Fruit fly (Drosophila melanogaster) whole organism, prepupa: Measurements from ENCODE around the gene bero.

Experiments used
- Blimp-1 ChIP-seq: fragments of 200-800 bp; sonication (Bioruptor generic); optimal IDR thresholded peaks from 3 replicates; lab custom pipeline; 2017; ENCODE audit warnings: missing biosample characterization, missing genetic modification characterization, mild to moderate bottlenecking, moderate library complexity, missing genetic modification reagents
- CG10631 ChIP-seq: fragments of 200-800 bp; sonication (Bioruptor generic); optimal IDR thresholded peaks from 2 replicates; lab custom pipeline; 2016; ENCODE audit warnings: missing biosample characterization, missing genetic modification characterization
- CG10669 ChIP-seq: fragments of 200-800 bp; sonication (Bioruptor generic); optimal IDR thresholded peaks from 3 replicates; lab custom pipeline; 2018; ENCODE audit warnings: missing biosample characterization, mild to moderate bottlenecking, missing genetic modification characterization, moderate library complexity
- CG11294 ChIP-seq: fragments of 200-800 bp; sonication (Bioruptor generic); IDR thresholded peaks from 2 replicates; pipeline ENCODE4 v1.3.6; 2022; ENCODE audit warnings: missing biosample characterization, missing genetic modification characterization
- CG15336 ChIP-seq: fragments of 200-800 bp; sonication (Bioruptor generic); IDR thresholded peaks from 2 replicates; pipeline ENCODE4 v1.3.6; 2022; ENCODE audit warnings: missing biosample characterization, missing genetic modification characterization
- CG1621 ChIP-seq: fragments of 200-800 bp; sonication (Bioruptor generic); optimal IDR thresholded peaks from 3 replicates; lab custom pipeline; 2018; ENCODE audit warnings: missing biosample characterization, mild to moderate bottlenecking, missing genetic modification characterization
- CG16779 ChIP-seq: fragments of 200-800 bp; sonication (Bioruptor generic); optimal IDR thresholded peaks from 3 replicates; lab custom pipeline; 2017; ENCODE audit warnings: missing biosample characterization, mild to moderate bottlenecking, missing genetic modification characterization
- CG3032 ChIP-seq: fragments of 200-800 bp; optimal IDR thresholded peaks from 2 replicates; lab custom pipeline; 2019; ENCODE audit warnings: missing biosample characterization, mild to moderate bottlenecking, missing genetic modification characterization, moderate library complexity
- CG34406 ChIP-seq: fragments of 200-800 bp; sonication (Bioruptor generic); optimal IDR thresholded peaks from 3 replicates; lab custom pipeline; 2016; ENCODE audit warnings: missing biosample characterization, missing genetic modification characterization
- CG3919 ChIP-seq: fragments of 200-800 bp; sonication (Bioruptor generic); optimal IDR thresholded peaks from 3 replicates; lab custom pipeline; 2016; ENCODE audit warnings: missing biosample characterization, missing genetic modification characterization
- CG6163 ChIP-seq: fragments of 200-800 bp; sonication (Bioruptor generic); IDR thresholded peaks from 3 replicates; pipeline ENCODE4 v1.3.6; 2022; ENCODE audit warnings: missing biosample characterization, missing genetic modification characterization
- CG6276 ChIP-seq: fragments of 200-800 bp; sonication (Bioruptor generic); optimal IDR thresholded peaks from 2 replicates; lab custom pipeline; 2017; ENCODE audit warnings: missing biosample characterization, mild to moderate bottlenecking, missing genetic modification characterization
- CG6792 ChIP-seq: fragments of 200-800 bp; sonication (Bioruptor generic); optimal IDR thresholded peaks from 3 replicates; lab custom pipeline; 2016; ENCODE audit warnings: missing biosample characterization, missing genetic modification characterization
- CG6854 ChIP-seq: fragments of 200-800 bp; sonication (Bioruptor generic); optimal IDR thresholded peaks from 2 replicates; lab custom pipeline; 2017; ENCODE audit warnings: missing biosample characterization, mild to moderate bottlenecking, missing genetic modification characterization
- CG7368 ChIP-seq: fragments of 200-800 bp; sonication (Bioruptor generic); optimal IDR thresholded peaks from 3 replicates; lab custom pipeline; 2016; ENCODE audit warnings: missing biosample characterization, missing genetic modification characterization
- CG8632 ChIP-seq: fragments of 200-800 bp; sonication (Bioruptor generic); optimal IDR thresholded peaks from 3 replicates; lab custom pipeline; 2016; ENCODE audit warnings: missing biosample characterization, missing genetic modification characterization
- CG9139 ChIP-seq: fragments of 200-800 bp; sonication (Bioruptor generic); optimal IDR thresholded peaks from 3 replicates; lab custom pipeline; 2017; ENCODE audit warnings: missing biosample characterization, mild to moderate bottlenecking, missing genetic modification characterization
- Eip75B ChIP-seq: fragments of 200-800 bp; sonication (Bioruptor generic); optimal IDR thresholded peaks from 3 replicates; lab custom pipeline; 2016; ENCODE audit warnings: missing biosample characterization, missing genetic modification characterization
- Eip78C ChIP-seq: fragments of 200-800 bp; sonication (Bioruptor generic); peaks from one replicate; lab custom pipeline; 2016; ENCODE audit warnings: missing biosample characterization, missing genetic modification characterization
- Ets21C ChIP-seq: fragments of 200-800 bp; sonication (Bioruptor generic); optimal IDR thresholded peaks from 3 replicates; lab custom pipeline; 2016; ENCODE audit warnings: missing biosample characterization, missing genetic modification characterization
- Ets96B ChIP-seq: fragments of 200-800 bp; optimal IDR thresholded peaks from 2 replicates; lab custom pipeline; 2019; ENCODE audit warnings: missing biosample characterization, mild to moderate bottlenecking, missing genetic modification characterization, moderate library complexity
- Gug ChIP-seq: fragments of 200-800 bp; sonication (Bioruptor generic); IDR thresholded peaks from 2 replicates; pipeline ENCODE4 v1.3.6; 2022; ENCODE audit warnings: missing biosample characterization, missing genetic modification characterization
- Hr39 ChIP-seq: fragments of 200-800 bp; sonication (Bioruptor generic); optimal IDR thresholded peaks from 2 replicates; lab custom pipeline; 2016; ENCODE audit warnings: missing biosample characterization, missing genetic modification characterization
- Hr4 ChIP-seq: fragments of 200-800 bp; sonication (Bioruptor generic); optimal IDR thresholded peaks from 3 replicates; lab custom pipeline; 2016; ENCODE audit warnings: missing biosample characterization, missing genetic modification characterization
- Lpt ChIP-seq: fragments of 200-800 bp; sonication (Bioruptor generic); optimal IDR thresholded peaks from 3 replicates; lab custom pipeline; 2016; ENCODE audit warnings: missing biosample characterization, missing genetic modification characterization
- Met ChIP-seq: fragments of 200-800 bp; sonication (Bioruptor generic); optimal IDR thresholded peaks from 3 replicates; lab custom pipeline; 2016; ENCODE audit warnings: missing biosample characterization, missing genetic modification characterization
- OdsH ChIP-seq: fragments of 200-800 bp; sonication (Bioruptor generic); optimal IDR thresholded peaks from 3 replicates; lab custom pipeline; 2016; ENCODE audit warnings: missing biosample characterization, missing genetic modification characterization
- Smox ChIP-seq: fragments of 200-800 bp; sonication (Bioruptor generic); optimal IDR thresholded peaks from 3 replicates; lab custom pipeline; 2016; ENCODE audit warnings: missing biosample characterization, missing genetic modification characterization
- Sox102F ChIP-seq: fragments of 200-800 bp; sonication (Bioruptor generic); optimal IDR thresholded peaks from 2 replicates; lab custom pipeline; 2016; ENCODE audit warnings: missing biosample characterization, mild to moderate bottlenecking, missing genetic modification characterization
- Sox14 ChIP-seq: fragments of 200-800 bp; sonication (Bioruptor generic); optimal IDR thresholded peaks from 3 replicates; lab custom pipeline; 2016; ENCODE audit warnings: missing biosample characterization, missing genetic modification characterization
- achi ChIP-seq: fragments of 200-800 bp; sonication (Bioruptor generic); optimal IDR thresholded peaks from 3 replicates; lab custom pipeline; 2016; ENCODE audit warnings: missing biosample characterization, missing genetic modification characterization
- acj6 ChIP-seq: fragments of 200-800 bp; sonication (Bioruptor generic); optimal IDR thresholded peaks from 3 replicates; lab custom pipeline; 2016; ENCODE audit warnings: missing biosample characterization, missing genetic modification characterization
- cyc ChIP-seq: fragments of 200-800 bp; sonication (Bioruptor generic); optimal IDR thresholded peaks from 3 replicates; lab custom pipeline; 2016; ENCODE audit warnings: missing biosample characterization, missing genetic modification characterization
- esn ChIP-seq: fragments of 200-800 bp; sonication (Bioruptor generic); optimal IDR thresholded peaks from 2 replicates; lab custom pipeline; 2016; ENCODE audit warnings: missing biosample characterization, mild to moderate bottlenecking, missing genetic modification characterization, moderate library complexity
- fd59A ChIP-seq: fragments of 200-800 bp; sonication (Bioruptor generic); optimal IDR thresholded peaks from 2 replicates; lab custom pipeline; 2017; ENCODE audit warnings: missing biosample characterization, mild to moderate bottlenecking, missing genetic modification characterization, missing genetic modification reagents
- fd85E ChIP-seq: fragments of 200-800 bp; sonication (Bioruptor generic); optimal IDR thresholded peaks from 3 replicates; lab custom pipeline; 2016; ENCODE audit warnings: missing biosample characterization, missing genetic modification characterization
- fkh ChIP-seq: fragments of 200-800 bp; sonication (Bioruptor generic); optimal IDR thresholded peaks from 3 replicates; lab custom pipeline; 2017; ENCODE audit warnings: missing biosample characterization, mild to moderate bottlenecking, missing genetic modification characterization, moderate library complexity
- pdm3 ChIP-seq: fragments of 200-800 bp; sonication (Bioruptor generic); optimal IDR thresholded peaks from 3 replicates; lab custom pipeline; 2016; ENCODE audit warnings: missing biosample characterization, missing genetic modification characterization
- salr ChIP-seq, 2 experiments: fragments of 200-800 bp; sonication (Bioruptor generic); optimal IDR thresholded peaks; 3 replicates each; lab custom pipeline; 2016 to 2018; ENCODE audit warnings: missing biosample characterization in 2 of 2, missing genetic modification characterization in 2 of 2, mild to moderate bottlenecking in 1 of 2
- ss ChIP-seq, 2 experiments: fragments of 200-800 bp; sonication (Bioruptor generic); optimal IDR thresholded peaks; 2 replicates in 1 of 2; 3 replicates in 1 of 2; lab custom pipeline; 2017 to 2018; ENCODE audit warnings: mild to moderate bottlenecking in 2 of 2, missing biosample characterization in 2 of 2, missing genetic modification characterization in 2 of 2, moderate library complexity in 1 of 2
- topi ChIP-seq: fragments of 200-800 bp; sonication (Bioruptor generic); optimal IDR thresholded peaks from 3 replicates; lab custom pipeline; 2016; ENCODE audit warnings: missing biosample characterization, missing genetic modification characterization
- vri ChIP-seq: fragments of 200-800 bp; sonication (Bioruptor generic); optimal IDR thresholded peaks from 3 replicates; lab custom pipeline; 2016; ENCODE audit warnings: missing biosample characterization, mild to moderate bottlenecking, missing genetic modification characterization

The bero gene

DNA sequence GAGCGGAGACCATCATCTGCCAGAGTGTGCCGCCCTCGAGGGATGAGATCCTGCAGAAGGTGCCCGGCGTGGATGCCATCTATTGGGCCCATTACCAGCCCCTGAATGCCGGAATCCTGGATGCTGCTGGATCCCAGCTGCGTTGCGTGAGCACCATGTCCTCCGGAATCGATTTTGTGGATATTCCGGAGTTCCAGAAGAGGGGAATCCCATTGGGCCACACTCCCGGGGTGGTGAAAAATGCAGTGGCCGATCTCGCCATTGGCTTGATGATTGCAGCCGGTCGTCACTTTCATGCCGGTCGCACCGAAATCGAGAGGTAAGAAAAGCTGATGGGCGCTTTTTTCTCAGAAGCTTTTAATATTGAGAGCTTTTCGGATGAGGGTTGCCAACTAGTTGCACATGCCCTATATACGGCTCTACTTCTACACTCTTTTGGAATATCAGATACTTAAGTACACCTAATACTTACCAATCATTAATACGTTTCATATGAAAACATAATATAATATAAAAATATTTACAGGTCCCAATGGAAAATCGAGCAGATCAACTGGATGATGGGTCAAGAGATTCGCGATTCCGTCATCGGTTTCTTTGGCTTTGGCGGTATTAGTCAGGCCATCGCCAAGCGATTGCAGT is 28.6 kb upstream of the bero start:
- TF ChIP-seq vri (GFP tag; lab: Kevin White, UChicago) = peak; percentile 34
- peak; percentile 34 for TF ChIP-seq esn (GFP tag; lab: Kevin White, UChicago)
- no peak for TF ChIP-seq CG16779
- TF ChIP-seq Hr4 (GFP tag; lab: Kevin White, UChicago) = peak; percentile 6
- TF ChIP-seq CG6792 (GFP tag; lab: Kevin White, UChicago) = no peak
- TF ChIP-seq Hr39 (GFP tag; lab: Kevin White, UChicago) = no peak
- no peak for TF ChIP-seq Sox102F (GFP tag; lab: Kevin White, UChicago)
- TF ChIP-seq OdsH (GFP tag; lab: Kevin White, UChicago) = peak; percentile 24
- TF ChIP-seq CG6276 (GFP tag; lab: Kevin White, UChicago) = no peak
- no peak for TF ChIP-seq acj6
- peak; percentile 23 for TF ChIP-seq pdm3
- TF ChIP-seq CG8632 (GFP tag; lab: Kevin White, UChicago) = peak; percentile 6
- TF ChIP-seq Blimp-1 (GFP tag; lab: Kevin White, UChicago) = no peak
- TF ChIP-seq ss (GFP tag; optimal IDR thresholded peaks at IDR 0.05; lab: Kevin White, UChicago) = no peak
- no peak for TF ChIP-seq achi (GFP tag; lab: Kevin White, UChicago)
- no peak for TF ChIP-seq CG11294
- TF ChIP-seq CG10669 (GFP tag; lab: Kevin White, UChicago) = no peak
- peak; percentile 9 for TF ChIP-seq topi (GFP tag; lab: Kevin White, UChicago)
- TF ChIP-seq Ets96B (tag; lab: Kevin White, UChicago) = no peak
- TF ChIP-seq CG3032 (tag; lab: Kevin White, UChicago) = no peak
- no peak for TF ChIP-seq CG7368 (GFP tag; lab: Kevin White, UChicago)
- TF ChIP-seq Eip75B (GFP tag; lab: Kevin White, UChicago) = peak; percentile 2
- TF ChIP-seq Sox14 (GFP tag; lab: Kevin White, UChicago) = no peak
- TF ChIP-seq salr (GFP tag; optimal IDR thresholded peaks at IDR 0.05; lab: Kevin White, UChicago) = no peak
- peak; percentile 32 for TF ChIP-seq cyc (GFP tag; lab: Kevin White, UChicago)
- TF ChIP-seq CG6163 (GFP tag; lab: Robert Waterston, UW) = no peak
- TF ChIP-seq CG3919 (GFP tag; lab: Kevin White, UChicago) = no peak
- TF ChIP-seq Smox (GFP tag; lab: Kevin White, UChicago) = peak; percentile 18
- TF ChIP-seq CG10631 (GFP tag; lab: Kevin White, UChicago) = peak; percentile 22
- no peak for TF ChIP-seq Ets21C (GFP tag; lab: Kevin White, UChicago)
- no peak for TF ChIP-seq CG34406 (GFP tag; lab: Kevin White, UChicago)
- TF ChIP-seq fd59A (GFP tag; lab: Kevin White, UChicago) = no peak
- TF ChIP-seq CG1621 (tag; lab: Kevin White, UChicago) = no peak
- TF ChIP-seq Gug (GFP tag; lab: Robert Waterston, UW) = no peak
- TF ChIP-seq CG15336 (GFP tag; lab: Robert Waterston, UW) = no peak
- TF ChIP-seq fkh (GFP tag; lab: Kevin White, UChicago) = no peak
- TF ChIP-seq fd85E (GFP tag; lab: Kevin White, UChicago) = no peak
- TF ChIP-seq CG6854 = no peak
- peak; percentile 7 for TF ChIP-seq Met (GFP tag; lab: Kevin White, UChicago)
- TF ChIP-seq CG9139 (GFP tag; lab: Kevin White, UChicago) = no peak
- TF ChIP-seq Lpt = no peak
- peak; percentile 50 for TF ChIP-seq Eip78C (GFP tag; lab: Kevin White, UChicago)
